Worm (Caenorhabditis elegans): Measurements from ENCODE around the gene grl-30.
"Not testable (repeated sequence)": the region's sequence is repeated elsewhere in the genome, so short reads cannot be mapped to it uniquely, and the experiment has no call there.

Gene grl-30

DNA sequence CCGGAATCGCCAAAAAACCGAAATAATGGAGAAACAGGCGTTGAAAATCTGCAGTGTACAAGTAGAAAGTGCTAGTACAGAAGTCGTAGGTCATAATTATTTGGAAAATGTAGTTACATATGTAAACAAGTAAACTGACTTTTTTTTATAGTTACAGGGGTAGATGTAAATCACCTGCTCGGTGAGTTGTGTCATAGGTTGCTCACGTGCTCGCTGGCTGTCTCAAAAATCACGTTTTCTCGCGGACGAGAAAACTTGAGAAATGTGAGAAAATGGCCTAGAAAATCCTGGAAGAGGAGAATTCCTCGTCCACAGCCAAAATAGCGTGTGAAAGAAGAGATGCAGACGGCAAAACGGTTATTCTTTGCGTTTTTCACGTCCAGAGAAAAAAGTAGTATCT lies 41.0 kb downstream of the grl-30 start, which contains the start of gene srh-212:
Gene srh-212 (minus strand): TSS at position 101 of the 400 bp plus-strand sequence.
- TF ChIP-seq F49E8.2 (tag; optimal IDR thresholded peaks at IDR 0.05; ENCODE audit: insufficient read depth); mxl-1 (tag; optimal IDR thresholded peaks at IDR 0.05); lsy-27 (tag; optimal IDR thresholded peaks at IDR 0.05; ENCODE audit: borderline replicate concordance, insufficient read depth): not testable (repeated sequence)

DNA sequence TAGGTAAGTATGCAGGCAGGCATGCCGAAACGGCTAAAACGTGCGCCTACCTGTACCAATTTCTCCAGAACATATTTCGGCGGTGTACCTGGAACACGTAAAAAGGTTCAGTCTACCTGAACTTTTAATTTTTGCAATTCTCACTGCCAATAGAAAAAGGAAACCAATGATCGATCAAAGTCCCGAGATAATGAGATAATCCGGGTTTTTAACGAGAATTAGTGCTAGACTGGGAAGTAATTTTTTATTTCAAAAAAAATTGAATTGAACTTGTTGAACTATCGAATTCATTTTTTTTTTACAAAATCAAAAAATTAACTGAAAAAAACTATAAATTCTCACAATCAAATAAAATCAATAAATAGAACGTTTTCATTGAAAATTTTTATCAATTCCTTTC lies 44.5 kb downstream of the grl-30 start, which contains the start of gene T22F3.7:
Gene T22F3.7 (minus strand): TSS at position 101 of the 400 bp plus-strand sequence.
- TF ChIP-seq dpff-1 (tag; optimal IDR thresholded peaks at IDR 0.05) (no peak), F39B2.1 (GFP tag; IDR thresholded peaks at IDR 0.05) (no peak), hmg-20 (GFP tag; IDR thresholded peaks at IDR 0.05) (no peak), zim-3 (tag; optimal IDR thresholded peaks at IDR 0.05) (no peak), aptf-3 (GFP tag; IDR thresholded peaks at IDR 0.05) (no peak), ceh-40 (GFP tag; IDR thresholded peaks at IDR 0.05) (no peak), B0336.3 (GFP tag; IDR thresholded peaks at IDR 0.05) (no peak), chd-7 (tag; optimal IDR thresholded peaks at IDR 0.05) (no peak), hrde-1 (tag; optimal IDR thresholded peaks at IDR 0.05; ENCODE audit: borderline replicate concordance) (no peak), rec-8 (tag; optimal IDR thresholded peaks at IDR 0.05) (no peak), repo-1 (tag; optimal IDR thresholded peaks at IDR 0.05) (no peak), egl-18 (GFP tag; IDR thresholded peaks at IDR 0.05) (no peak), lin-54 (GFP tag; optimal IDR thresholded peaks at IDR 0.05) (no peak)

DNA sequence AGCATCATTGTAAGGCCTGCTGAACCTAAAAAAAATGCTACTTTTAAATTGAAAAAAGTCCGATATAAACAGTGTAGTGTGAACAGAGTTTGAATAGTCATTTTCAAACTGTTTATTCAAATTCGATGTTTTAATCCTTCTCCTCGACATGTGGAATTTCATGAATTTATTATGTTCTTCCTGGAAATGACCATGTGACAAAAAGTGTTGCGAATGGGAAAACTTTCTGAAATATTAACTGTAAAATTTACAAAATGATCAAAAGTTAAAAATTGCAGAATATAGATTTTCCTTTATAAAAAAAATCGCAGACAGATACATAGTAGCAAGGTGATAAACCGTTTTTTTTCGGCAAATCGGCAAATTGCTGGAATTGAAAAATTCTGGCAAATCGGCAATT lies 49.2 kb downstream of the grl-30 start, which contains the start of gene T22F3.8:
Gene T22F3.8 (minus strand): TSS at position 101 of the 400 bp plus-strand sequence.
- TF ChIP-seq gei-17 (GFP tag; optimal IDR thresholded peaks at IDR 0.05) (no peak), F37B4.10 (GFP tag; IDR thresholded peaks at IDR 0.05) (no peak), Y67H2A.10 (GFP tag; conservative IDR thresholded peaks at IDR 0.05) (no peak), sdz-38 (tag; optimal IDR thresholded peaks at IDR 0.05) (no peak), dpff-1 (tag; optimal IDR thresholded peaks at IDR 0.05) (no peak), athp-1 (tag; optimal IDR thresholded peaks at IDR 0.05) (no peak), nhr-90 (tag; optimal IDR thresholded peaks at IDR 0.05) (no peak), rec-8 (tag; optimal IDR thresholded peaks at IDR 0.05) (no peak), K11D2.4 (GFP tag; IDR thresholded peaks at IDR 0.05) (no peak), let-607 (tag; optimal IDR thresholded peaks at IDR 0.05) (no peak), ztf-18 (tag; optimal IDR thresholded peaks at IDR 0.05) (no peak), dox-1 (GFP tag; IDR thresholded peaks at IDR 0.05) (no peak), egl-44 (GFP tag; IDR thresholded peaks at IDR 0.05) (no peak), rpc-1 (optimal IDR thresholded peaks at IDR 0.05) (no peak), rpc-1 (tag; optimal IDR thresholded peaks at IDR 0.05) (no peak)

DNA sequence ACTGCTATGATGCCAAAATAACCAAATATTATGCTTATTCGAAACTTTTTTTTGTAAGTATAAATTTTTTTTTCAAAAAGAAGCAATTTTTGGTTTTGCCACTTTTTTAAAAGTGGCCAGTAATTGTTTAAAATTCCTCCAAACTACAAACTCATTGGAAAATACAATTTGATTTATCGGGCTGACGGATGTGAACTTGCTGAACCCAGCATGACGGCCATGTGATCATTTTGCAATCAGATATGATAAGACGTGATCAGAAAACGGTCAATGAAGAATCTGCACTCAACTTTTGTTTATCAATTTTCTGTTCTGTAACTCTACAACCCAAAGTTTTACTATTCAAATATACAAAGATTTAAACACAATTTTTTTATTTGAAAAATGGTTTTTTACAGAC lies 50.3 kb downstream of the grl-30 start:
- TF ChIP-seq nhr-27 (tag; optimal IDR thresholded peaks at IDR 0.05) = no peak
- no peak for TF ChIP-seq F37B4.10 (GFP tag; IDR thresholded peaks at IDR 0.05)
- no peak for TF ChIP-seq sptf-2 (GFP tag; optimal IDR thresholded peaks at IDR 0.05)
